Fruit fly (Drosophila melanogaster) Kc167 (cell line): ENCODE measurements around the gene PolE2.

Experiments used
- Myc ChIP-seq: fragments of >200 bp; optimal IDR thresholded peaks from 2 replicates; lab custom pipeline; 2017; ENCODE audit warnings: missing external identifiers
- Sin3A ChIP-seq: fragments of >200 bp; optimal IDR thresholded peaks from 2 replicates; lab custom pipeline; 2018; ENCODE audit warnings: missing external identifiers
- h ChIP-seq: fragments of >200 bp; optimal IDR thresholded peaks from 3 replicates; lab custom pipeline; 2018; ENCODE audit warnings: missing external identifiers
- insv ChIP-seq: fragments of >200 bp; optimal IDR thresholded peaks from 3 replicates; lab custom pipeline; 2018; ENCODE audit warnings: missing external identifiers

- TF ChIP-seq Myc = no peak
- TF ChIP-seq h = no peak
- no peak for TF ChIP-seq Sin3A (lab: Kevin White, UChicago)
- no peak for TF ChIP-seq insv
These were observed 30.3 kb downstream of the PolE2 start for dm6 chr3L:5866924-5867323.
